Fruit fly (Drosophila melanogaster): ENCODE results near the gene kuz.

kuz gene

DNA sequence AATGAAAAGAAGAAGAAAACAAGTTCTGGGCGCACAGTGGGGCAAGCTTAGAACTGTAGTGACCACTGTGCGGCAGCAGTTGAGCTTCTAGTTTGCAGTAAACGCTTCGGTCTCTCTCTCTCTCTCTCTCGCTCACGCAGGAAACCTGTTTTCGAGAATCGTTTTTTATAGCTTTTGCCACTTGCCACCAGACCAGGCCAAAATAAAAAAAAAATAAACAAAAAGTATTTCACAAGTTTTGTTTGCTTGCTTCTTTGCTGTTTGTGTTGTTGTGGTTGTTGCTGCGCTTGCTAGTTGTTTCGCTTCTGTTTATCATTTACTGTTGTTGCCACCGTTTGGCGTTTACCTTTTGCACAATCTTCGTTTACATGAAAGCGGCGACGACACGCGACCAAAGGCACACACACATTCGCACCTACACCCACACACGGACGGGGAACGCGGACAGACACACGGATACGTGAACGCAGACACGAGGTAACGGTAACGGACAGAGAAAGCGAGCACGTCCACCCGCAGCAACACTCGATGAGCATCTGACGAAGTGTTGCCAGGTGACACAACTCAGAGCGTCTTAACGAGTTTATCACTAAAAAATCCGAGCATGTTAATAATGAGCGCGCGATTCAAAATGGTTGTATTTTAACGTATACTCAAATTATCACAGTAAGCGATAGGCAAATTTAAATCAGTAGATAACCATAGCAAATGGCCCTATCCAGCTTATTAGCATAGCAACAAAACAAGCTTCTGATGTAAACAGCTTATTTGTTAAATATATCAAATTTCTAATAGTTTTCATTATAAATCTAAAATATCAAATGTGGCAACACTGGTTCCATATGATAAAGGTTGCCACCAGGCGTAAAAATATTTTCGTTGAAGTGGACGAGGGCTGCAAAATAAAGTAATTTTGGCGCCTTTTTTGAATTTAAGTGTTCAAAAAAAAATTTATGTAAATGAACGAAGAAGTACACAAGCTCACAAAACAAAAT lies 856 bp upstream of the kuz start, which contains the start of gene B4 (continued):
- TF ChIP-seq Scr (GFP tag; IDR thresholded peaks at IDR 0.05; ENCODE audit: partially characterized antibody) (no peak), CG1602 (GFP tag; optimal IDR thresholded peaks at IDR 0.05) (no peak), CG2889 (GFP tag; IDR thresholded peaks at IDR 0.05) (no peak), CG4617 (GFP tag; optimal IDR thresholded peaks at IDR 0.05; ENCODE audit: borderline replicate concordance) (no peak), Adf1 (GFP tag; IDR thresholded peaks at IDR 0.05) (peak; percentile 58; the same call in 1 of the 2 replicates), Hmx (GFP tag; optimal IDR thresholded peaks at IDR 0.05) (no peak), CG10565 (GFP tag; optimal IDR thresholded peaks at IDR 0.05) (no peak), Ets97D (GFP tag; optimal IDR thresholded peaks at IDR 0.05) (peak; percentile 27), HLH4C (GFP tag; IDR thresholded peaks at IDR 0.05; ENCODE audit: partially characterized antibody) (no peak), CG14050 (GFP tag; IDR thresholded peaks at IDR 0.05) (no peak; the same call in 2 of the 3 replicates), wdn (GFP tag; IDR thresholded peaks at IDR 0.05) (peak; percentile 58; the same call in 1 of the 2 replicates), CG13287 (GFP tag; IDR thresholded peaks at IDR 0.05; ENCODE audit: partially characterized antibody) (peak; percentile 66), Ets65A (GFP tag) (peak; percentile 24), emc (GFP tag; optimal IDR thresholded peaks at IDR 0.05) (peak; percentile 20), chinmo (GFP tag; IDR thresholded peaks at IDR 0.05; ENCODE audit: partially characterized antibody) (peak; percentile 81; the same call in 2 of the 4 replicates), sna (GFP tag; IDR thresholded peaks at IDR 0.05; ENCODE audit: partially characterized antibody) (no peak), bigmax (GFP tag; optimal IDR thresholded peaks at IDR 0.05) (peak; percentile 1), Camta (GFP tag; optimal IDR thresholded peaks at IDR 0.05) (peak; percentile 10), CG2129 (GFP tag; IDR thresholded peaks at IDR 0.05; ENCODE audit: partially characterized antibody) (no peak), rib (GFP tag; IDR thresholded peaks at IDR 0.05) (peak; percentile 72), CG8478 (optimal IDR thresholded peaks at IDR 0.05) (no peak), fd96Cb (tag; optimal IDR thresholded peaks at IDR 0.05) (no peak), CG13296 (GFP tag; optimal IDR thresholded peaks at IDR 0.05) (peak; percentile 59), jumu (GFP tag; optimal IDR thresholded peaks at IDR 0.05) (no peak), Oli (tag; optimal IDR thresholded peaks at IDR 0.05) (no peak), CG6813 (GFP tag; optimal IDR thresholded peaks at IDR 0.05) (peak; percentile 69), salm (tag; optimal IDR thresholded peaks at IDR 0.05) (peak; percentile 30), chm (GFP tag; IDR thresholded peaks at IDR 0.05) (peak; percentile 77), bab2 (GFP tag; optimal IDR thresholded peaks at IDR 0.05) (no peak), pum (GFP tag; optimal IDR thresholded peaks at IDR 0.05) (no peak), H15 (GFP tag; IDR thresholded peaks at IDR 0.05) (no peak; the same call in 2 of the 3 replicates), CG12769 (tag; optimal IDR thresholded peaks at IDR 0.05) (peak; percentile 69), CG4820 (GFP tag; optimal IDR thresholded peaks at IDR 0.05) (no peak), CG6254 (GFP tag; optimal IDR thresholded peaks at IDR 0.05) (no peak), Blimp-1 (GFP tag; optimal IDR thresholded peaks at IDR 0.05) (no peak), zf30C (GFP tag; optimal IDR thresholded peaks at IDR 0.05) (no peak), Lim3 (GFP tag; IDR thresholded peaks at IDR 0.05) (no peak), CG6765 (GFP tag; optimal IDR thresholded peaks at IDR 0.05) (peak; percentile 65), Bteb2 (GFP tag; optimal IDR thresholded peaks at IDR 0.05) (no peak), Dref (GFP tag; IDR thresholded peaks at IDR 0.05) (no peak), CG18619 (GFP tag; optimal IDR thresholded peaks at IDR 0.05) (no peak), CG10209 (GFP tag; optimal IDR thresholded peaks at IDR 0.05) (peak; percentile 6), crol (GFP tag; IDR thresholded peaks at IDR 0.05) (peak; percentile 1; the same call in 1 of the 2 replicates), B-H2 (GFP tag; optimal IDR thresholded peaks at IDR 0.05) (peak; percentile 72), danr (GFP tag; IDR thresholded peaks at IDR 0.05) (no peak), CG16813 (GFP tag; IDR thresholded peaks at IDR 0.05; ENCODE audit: partially characterized antibody) (no peak), CkIIα-i1 (GFP tag; IDR thresholded peaks at IDR 0.05) (no peak), stwl (tag; optimal IDR thresholded peaks at IDR 0.05) (no peak)
